Fruit fly (Drosophila melanogaster) whole organism, pupa: Measurements from ENCODE around the gene CG31253.

ENCODE experiments used
- CG8159 ChIP-seq: fragments of 200-800 bp; sonication (Bioruptor generic); optimal IDR thresholded peaks from 3 replicates; lab custom pipeline; 2018; ENCODE audit warnings: missing biosample characterization, mild to moderate bottlenecking, missing genetic modification characterization, moderate library complexity
- Ets98B ChIP-seq: fragments of 200-800 bp; sonication (Bioruptor generic); IDR thresholded peaks from 2 replicates; pipeline ENCODE4 v1.3.6; 2022; ENCODE audit warnings: missing biosample characterization, missing genetic modification characterization
- fd96Ca ChIP-seq: fragments of 200-800 bp; sonication (Bioruptor generic); IDR thresholded peaks from 3 replicates; pipeline ENCODE4 v1.3.6; 2022; ENCODE audit warnings: missing biosample characterization, missing genetic modification characterization

DNA sequence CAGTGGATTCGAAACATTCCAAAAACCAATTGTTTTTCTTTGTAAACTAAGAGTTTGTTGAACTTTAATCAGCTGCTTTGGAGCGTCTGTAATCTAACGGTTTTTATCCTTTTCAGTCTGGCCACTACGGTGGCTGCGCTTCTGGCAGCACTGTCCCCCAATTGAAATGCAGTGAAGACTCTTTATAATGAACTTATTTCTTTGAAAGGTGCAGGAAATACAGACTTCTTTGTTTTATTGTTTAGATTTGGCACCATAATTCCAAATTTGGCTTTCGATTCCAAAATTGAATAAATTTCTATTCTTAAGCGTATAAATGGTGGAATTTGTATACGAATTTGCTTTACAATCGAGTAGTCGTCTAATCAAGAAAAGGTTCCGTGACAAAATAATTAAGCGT is 32.2 kb downstream of the CG31253 start, which contains the start of gene nenya:
- no peak for TF ChIP-seq fd96Ca (GFP tag; lab: Robert Waterston, UW)
- no peak for TF ChIP-seq Ets98B (GFP tag; lab: Robert Waterston, UW)
- no peak for TF ChIP-seq CG8159
